Fruit fly (Drosophila melanogaster): ENCODE measurements around the gene Tspo.

Gene Tspo

DNA sequence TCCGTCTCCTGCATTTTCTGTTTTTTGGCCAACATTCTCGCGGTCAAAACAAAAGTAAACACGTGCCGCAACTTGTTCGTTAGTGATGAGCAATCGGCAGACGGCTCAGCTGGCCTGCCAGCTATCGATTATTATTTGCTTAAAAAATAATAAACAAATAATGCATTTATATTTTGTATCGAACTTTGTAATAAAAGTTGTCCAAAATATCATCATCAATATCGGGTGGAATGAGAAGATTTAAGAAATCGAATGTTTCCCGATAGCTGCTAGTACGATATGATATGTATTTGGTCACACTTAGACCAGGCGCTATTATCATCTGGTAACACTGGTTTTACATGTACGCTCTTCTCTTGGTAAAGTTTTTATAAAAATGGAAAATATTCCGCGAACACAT lies 8.6 kb downstream of the Tspo start, which contains the start of the genes Nle and Sf3b1 (continued):
- TF ChIP-seq CG6689 (GFP tag; IDR thresholded peaks at IDR 0.05) (no peak), pum (GFP tag; optimal IDR thresholded peaks at IDR 0.05) (peak; percentile 13), CG17328 (GFP tag; IDR thresholded peaks at IDR 0.05) (0 out of 2 replicates have a peak, but pooled peaks have one; percentile 2), MBD-R2 (GFP tag; IDR thresholded peaks at IDR 0.05) (peak; percentile 81), ftz-f1 (GFP tag; optimal IDR thresholded peaks at IDR 0.05) (peak; percentile 20), Fer1 (GFP tag; optimal IDR thresholded peaks at IDR 0.05) (peak; percentile 46), CG10565 (GFP tag; optimal IDR thresholded peaks at IDR 0.05) (no peak), Usf (GFP tag; optimal IDR thresholded peaks at IDR 0.05) (no peak), B-H2 (GFP tag; optimal IDR thresholded peaks at IDR 0.05) (no peak), bcd (GFP tag; optimal IDR thresholded peaks at IDR 0.05) (no peak), row (GFP tag; IDR thresholded peaks at IDR 0.05) (peak; percentile 88), CG17361 (GFP tag; IDR thresholded peaks at IDR 0.05) (peak; percentile 63), CG32767 (GFP tag; IDR thresholded peaks at IDR 0.05) (no peak), CG8359 (GFP tag; optimal IDR thresholded peaks at IDR 0.05; ENCODE audit: borderline replicate concordance) (no peak), Dad (GFP tag; optimal IDR thresholded peaks at IDR 0.05) (peak; percentile 10), Scr (GFP tag; IDR thresholded peaks at IDR 0.05; ENCODE audit: partially characterized antibody) (peak; percentile 96), CG32532 (GFP tag; IDR thresholded peaks at IDR 0.05) (peak; percentile 68), ab (GFP tag; optimal IDR thresholded peaks at IDR 0.05) (no peak), tll (GFP tag; optimal IDR thresholded peaks at IDR 0.05) (no peak), CG14667 (GFP tag; IDR thresholded peaks at IDR 0.05) (no peak), lola (GFP tag; optimal IDR thresholded peaks at IDR 0.05) (peak in 1 of 3 experiments; percentile 52), hb (GFP tag; IDR thresholded peaks at IDR 0.05; ENCODE audit: partially characterized antibody) (peak; percentile 89), CG17829 (tag; optimal IDR thresholded peaks at IDR 0.05) (peak; percentile 80), CG6791 (GFP tag; IDR thresholded peaks at IDR 0.05; ENCODE audit: partially characterized antibody) (peak; percentile 85), shn (GFP tag; optimal IDR thresholded peaks at IDR 0.05) (peak; percentile 46), Doc3 (GFP tag; IDR thresholded peaks at IDR 0.05; ENCODE audit: partially characterized antibody) (peak; percentile 97), CG5953 (GFP tag; IDR thresholded peaks at IDR 0.05) (no peak), Blimp-1 (GFP tag; optimal IDR thresholded peaks at IDR 0.05) (no peak), CG13123 (GFP tag; optimal IDR thresholded peaks at IDR 0.05) (no peak), CG16813 (GFP tag; IDR thresholded peaks at IDR 0.05; ENCODE audit: partially characterized antibody) (peak; percentile 95)

DNA sequence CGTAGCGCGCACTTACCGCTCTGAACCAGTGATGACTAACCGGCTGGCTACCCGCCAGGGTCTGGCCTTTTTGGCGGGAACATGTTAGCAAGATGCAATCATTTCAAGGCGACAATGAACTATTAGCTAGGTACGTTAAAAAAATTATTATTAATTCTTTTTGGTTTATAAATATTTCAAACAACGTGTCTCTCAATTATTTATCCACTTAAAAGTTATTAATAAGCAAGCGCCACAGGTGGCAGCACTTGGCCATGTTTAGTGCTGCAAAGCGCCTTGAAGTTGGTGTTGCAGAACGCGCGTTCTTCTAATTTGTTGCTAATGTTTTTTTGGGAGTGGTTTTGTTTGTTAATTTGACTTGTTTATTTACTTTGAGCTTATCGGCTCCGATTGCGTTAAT lies 14.8 kb downstream of the Tspo start, which contains the start of the genes Ipk2 and cold:
Gene Ipk2, minus strand, starts transcription at position 39 of the 400 bp plus-strand sequence.
Gene cold, plus strand, starts transcription at position 66 of the 400 bp plus-strand sequence.
- peak; percentile 76 for TF ChIP-seq CG17385 (GFP tag; optimal IDR thresholded peaks at IDR 0.05)
- TF ChIP-seq CG6689 (GFP tag; IDR thresholded peaks at IDR 0.05): peak; percentile 74
- TF ChIP-seq org-1 (GFP tag; optimal IDR thresholded peaks at IDR 0.05): peak; percentile 48
- TF ChIP-seq CG2199 (GFP tag; IDR thresholded peaks at IDR 0.05): 0 out of 3 replicates have a peak, but pooled peaks have one; percentile 22
- TF ChIP-seq CG2202 (tag; optimal IDR thresholded peaks at IDR 0.05): peak; percentile 43
- no peak for TF ChIP-seq ash1 (GFP tag; optimal IDR thresholded peaks at IDR 0.05)
- peak; percentile 52 for TF ChIP-seq Sry-δ (GFP tag; optimal IDR thresholded peaks at IDR 0.05)
- TF ChIP-seq Dll (GFP tag; IDR thresholded peaks at IDR 0.05; ENCODE audit: partially characterized antibody): peak; percentile 56; the same call in 3 of the 4 replicates
- peak; percentile 81 for TF ChIP-seq CG6272 (GFP tag; IDR thresholded peaks at IDR 0.05)
- TF ChIP-seq Optix (GFP tag; IDR thresholded peaks at IDR 0.05): peak; percentile 57; the same call in 1 of the 3 replicates
- no peak for TF ChIP-seq emc (GFP tag; optimal IDR thresholded peaks at IDR 0.05)
- peak; percentile 91 for TF ChIP-seq CG13624 (GFP tag; optimal IDR thresholded peaks at IDR 0.05)
- peak; percentile 67 for TF ChIP-seq Antp (GFP tag; optimal IDR thresholded peaks at IDR 0.05)
- no peak for TF ChIP-seq Stat92E (GFP tag; optimal IDR thresholded peaks at IDR 0.05)
- no peak for TF ChIP-seq corto (GFP tag; optimal IDR thresholded peaks at IDR 0.05)
- TF ChIP-seq fd96Cb (tag; optimal IDR thresholded peaks at IDR 0.05): peak; percentile 50
- TF ChIP-seq ham (GFP tag; IDR thresholded peaks at IDR 0.05): no peak
- no peak for TF ChIP-seq sqz (GFP tag; optimal IDR thresholded peaks at IDR 0.05)
- peak; percentile 90 for TF ChIP-seq CG2120 (GFP tag; optimal IDR thresholded peaks at IDR 0.05)
- TF ChIP-seq CG6791 (GFP tag; IDR thresholded peaks at IDR 0.05; ENCODE audit: partially characterized antibody): no peak
- TF ChIP-seq pum (GFP tag; optimal IDR thresholded peaks at IDR 0.05): peak; percentile 81
- no peak for TF ChIP-seq CG8359 (GFP tag; optimal IDR thresholded peaks at IDR 0.05; ENCODE audit: borderline replicate concordance)
- peak; percentile 50 for TF ChIP-seq CG1529 (GFP tag; optimal IDR thresholded peaks at IDR 0.05)
- TF ChIP-seq CG6813 (GFP tag; optimal IDR thresholded peaks at IDR 0.05): peak; percentile 5
